Comparison of ENCODE assay signal across 1 fruit fly cellular context in genomic region chr3R:25482463-25483173, dm6.
TF ChIP-seq lines count a peak whose summit lies in the region.

Gene XNP (minus strand): TSS chr3R:25482834.
Gene CG42488 (plus strand): TSS chr3R:25483098.
Gene CG5116 (plus strand): TSS chr3R:25483098.

TF ChIP-seq in whole organism, embryonic, 481 proteins besides CTCF, POLR2A, EP300 and RAD21 (continued from another document and continues in another):
- 0 out of 2 replicates have a peak, but pooled peaks have one; percentile 16 for TF ChIP-seq esg (GFP tag; conservative IDR thresholded peaks at IDR 0.05; lab: Robert Waterston, UW)
- no peak for TF ChIP-seq corto (GFP tag; optimal IDR thresholded peaks at IDR 0.05; lab: Kevin White, UChicago)
- no peak for TF ChIP-seq Lhr (GFP tag; optimal IDR thresholded peaks at IDR 0.05; lab: Kevin White, UChicago)
- no peak for TF ChIP-seq dimm (GFP tag; IDR thresholded peaks at IDR 0.05; lab: Robert Waterston, UW)
- no peak for TF ChIP-seq aop (GFP tag; IDR thresholded peaks at IDR 0.05; lab: Robert Waterston, UW)
- TF ChIP-seq CG13296 (GFP tag; optimal IDR thresholded peaks at IDR 0.05; lab: Kevin White, UChicago): peak; percentile 30
- peak; percentile 37; the same call in 1 of the 2 replicates for TF ChIP-seq CG11247 (GFP tag; IDR thresholded peaks at IDR 0.05; lab: Robert Waterston, UW)
- TF ChIP-seq rib (GFP tag; IDR thresholded peaks at IDR 0.05; lab: Robert Waterston, UW): peak; percentile 66; the same call in 1 of the 2 replicates
- no peak for TF ChIP-seq crc (GFP tag; optimal IDR thresholded peaks at IDR 0.05; lab: Kevin White, UChicago)
- TF ChIP-seq Pdp1 (GFP tag; optimal IDR thresholded peaks at IDR 0.05; lab: Kevin White, UChicago): peak in 1 of 2 experiments; percentile 43
- peak; percentile 44 for TF ChIP-seq CG10654 (GFP tag; optimal IDR thresholded peaks at IDR 0.05; lab: Kevin White, UChicago)
- no peak for TF ChIP-seq Blimp-1 (GFP tag; optimal IDR thresholded peaks at IDR 0.05; lab: Kevin White, UChicago)
- TF ChIP-seq peb (GFP tag; IDR thresholded peaks at IDR 0.05; lab: Robert Waterston, UW): no peak
- TF ChIP-seq tio (GFP tag; optimal IDR thresholded peaks at IDR 0.05; lab: Kevin White, UChicago): no peak
- no peak for TF ChIP-seq sd (tag; optimal IDR thresholded peaks at IDR 0.05; lab: Kevin White, UChicago)
- peak; percentile 81 for TF ChIP-seq CG14710 (tag; optimal IDR thresholded peaks at IDR 0.05; lab: Kevin White, UChicago)
- peak; percentile 100 for TF ChIP-seq Dll (GFP tag; IDR thresholded peaks at IDR 0.05; lab: Robert Waterston, UW; ENCODE audit: partially characterized antibody)
- peak; percentile 88 for TF ChIP-seq YL-1 (GFP tag; optimal IDR thresholded peaks at IDR 0.05; lab: Kevin White, UChicago)
- TF ChIP-seq CG12659 (GFP tag; optimal IDR thresholded peaks at IDR 0.05; lab: Kevin White, UChicago): peak; percentile 79
- TF ChIP-seq schlank (tag; optimal IDR thresholded peaks at IDR 0.05; lab: Kevin White, UChicago): no peak
- TF ChIP-seq onecut (GFP tag; IDR thresholded peaks at IDR 0.05; lab: Robert Waterston, UW): no peak
- TF ChIP-seq Hr78 (GFP tag; optimal IDR thresholded peaks at IDR 0.05; lab: Kevin White, UChicago): no peak
- no peak for TF ChIP-seq CG18599 (GFP tag; optimal IDR thresholded peaks at IDR 0.05; lab: Kevin White, UChicago)
- TF ChIP-seq so (GFP tag; IDR thresholded peaks at IDR 0.05; lab: Robert Waterston, UW): no peak
- no peak for TF ChIP-seq CG4707 (GFP tag; optimal IDR thresholded peaks at IDR 0.05; lab: Kevin White, UChicago)
- no peak for TF ChIP-seq maf-S (GFP tag; optimal IDR thresholded peaks at IDR 0.05; lab: Kevin White, UChicago)
- peak; percentile 40; the same call in 1 of the 3 replicates for TF ChIP-seq Aef1 (GFP tag; IDR thresholded peaks at IDR 0.05; lab: Robert Waterston, UW)
- TF ChIP-seq vfl (GFP tag; optimal IDR thresholded peaks at IDR 0.05; lab: Kevin White, UChicago): peak; percentile 47
- TF ChIP-seq Atf-2 (GFP tag; optimal IDR thresholded peaks at IDR 0.05; lab: Kevin White, UChicago): no peak
- peak; percentile 76 for TF ChIP-seq lilli (GFP tag; optimal IDR thresholded peaks at IDR 0.05; lab: Kevin White, UChicago)
- peak; percentile 9 for TF ChIP-seq CG4820 (GFP tag; optimal IDR thresholded peaks at IDR 0.05; lab: Kevin White, UChicago)
- no peak for TF ChIP-seq CG8359 (GFP tag; optimal IDR thresholded peaks at IDR 0.05; lab: Kevin White, UChicago; ENCODE audit: borderline replicate concordance)
- no peak for TF ChIP-seq ATbp (GFP tag; optimal IDR thresholded peaks at IDR 0.05; lab: Kevin White, UChicago)
- peak; percentile 27 to 88 for TF ChIP-seq bsh (GFP tag; optimal IDR thresholded peaks at IDR 0.05; lab: Kevin White, UChicago)
- TF ChIP-seq Trl (optimal IDR thresholded peaks at IDR 0.05; lab: Kevin White, UChicago): peak in 1 of 2 experiments; percentile 54
- TF ChIP-seq Trl (GFP tag; optimal IDR thresholded peaks at IDR 0.05; lab: Kevin White, UChicago): no peak
- peak; percentile 72 for TF ChIP-seq CG10543 (GFP tag; optimal IDR thresholded peaks at IDR 0.05; lab: Kevin White, UChicago)
- TF ChIP-seq Meics (GFP tag; optimal IDR thresholded peaks at IDR 0.05; lab: Kevin White, UChicago): peak; percentile 46
- peak; percentile 61 for TF ChIP-seq Nf-YB (GFP tag; optimal IDR thresholded peaks at IDR 0.05; lab: Kevin White, UChicago)
- no peak for TF ChIP-seq gem (tag; optimal IDR thresholded peaks at IDR 0.05; lab: Kevin White, UChicago)
- no peak for TF ChIP-seq NK7.1 (GFP tag; optimal IDR thresholded peaks at IDR 0.05; lab: Kevin White, UChicago)
- TF ChIP-seq cas (GFP tag; IDR thresholded peaks at IDR 0.05; lab: Robert Waterston, UW): no peak
- TF ChIP-seq CG15269 (tag; optimal IDR thresholded peaks at IDR 0.05; lab: Kevin White, UChicago): no peak
- no peak for TF ChIP-seq ttk (GFP tag; IDR thresholded peaks at IDR 0.05; lab: Robert Waterston, UW)
- TF ChIP-seq Opbp (GFP tag; IDR thresholded peaks at IDR 0.05; lab: Robert Waterston, UW; ENCODE audit: partially characterized antibody): peak; percentile 97
- no peak for TF ChIP-seq Stat92E (GFP tag; optimal IDR thresholded peaks at IDR 0.05; lab: Kevin White, UChicago)
- no peak for TF ChIP-seq lov (optimal IDR thresholded peaks at IDR 0.05; lab: Kevin White, UChicago)
- no peak for TF ChIP-seq lov (GFP tag; IDR thresholded peaks at IDR 0.05; lab: Robert Waterston, UW)
- TF ChIP-seq en (GFP tag; optimal IDR thresholded peaks at IDR 0.05; lab: Kevin White, UChicago): no peak
- TF ChIP-seq tgo (GFP tag; IDR thresholded peaks at IDR 0.05; lab: Robert Waterston, UW): peak; percentile 32; the same call in 1 of the 3 replicates
- no peak for TF ChIP-seq CG15073 (GFP tag; optimal IDR thresholded peaks at IDR 0.05; lab: Kevin White, UChicago)
- TF ChIP-seq amos (GFP tag; IDR thresholded peaks at IDR 0.05; lab: Robert Waterston, UW; ENCODE audit: partially characterized antibody): peak; percentile 97
- peak; percentile 69 for TF ChIP-seq al (GFP tag; IDR thresholded peaks at IDR 0.05; lab: Robert Waterston, UW)
- TF ChIP-seq CG13775 (GFP tag; optimal IDR thresholded peaks at IDR 0.05; lab: Kevin White, UChicago): peak; percentile 70
- TF ChIP-seq CG17802 (tag; optimal IDR thresholded peaks at IDR 0.05; lab: Kevin White, UChicago): no peak
- peak; percentile 70 for TF ChIP-seq B-H2 (GFP tag; optimal IDR thresholded peaks at IDR 0.05; lab: Kevin White, UChicago)
- TF ChIP-seq CG7987 (GFP tag; optimal IDR thresholded peaks at IDR 0.05; lab: Kevin White, UChicago): no peak
- no peak for TF ChIP-seq ranshi (GFP tag; IDR thresholded peaks at IDR 0.05; lab: Robert Waterston, UW)
- TF ChIP-seq CG11398 (GFP tag; optimal IDR thresholded peaks at IDR 0.05; lab: Kevin White, UChicago): no peak
- TF ChIP-seq jumu (GFP tag; optimal IDR thresholded peaks at IDR 0.05; lab: Kevin White, UChicago): peak; percentile 5
- TF ChIP-seq crol (GFP tag; IDR thresholded peaks at IDR 0.05; lab: Robert Waterston, UW): no peak
- TF ChIP-seq sim (GFP tag; IDR thresholded peaks at IDR 0.05; lab: Robert Waterston, UW): no peak
- TF ChIP-seq Drgx (GFP tag; IDR thresholded peaks at IDR 0.05; lab: Robert Waterston, UW): peak; percentile 59
- no peak for TF ChIP-seq Usf (GFP tag; optimal IDR thresholded peaks at IDR 0.05; lab: Kevin White, UChicago)
- peak; percentile 75 for TF ChIP-seq CG15514 (GFP tag; optimal IDR thresholded peaks at IDR 0.05; lab: Kevin White, UChicago)
- peak; percentile 14 for TF ChIP-seq zf30C (GFP tag; optimal IDR thresholded peaks at IDR 0.05; lab: Kevin White, UChicago)
- peak; percentile 56 for TF ChIP-seq zfh2 (GFP tag; optimal IDR thresholded peaks at IDR 0.05; lab: Kevin White, UChicago)
- peak; percentile 60 for TF ChIP-seq CG4424 (GFP tag; optimal IDR thresholded peaks at IDR 0.05; lab: Kevin White, UChicago)
- peak; percentile 65 for TF ChIP-seq CHES-1-like (GFP tag; optimal IDR thresholded peaks at IDR 0.05; lab: Kevin White, UChicago)
- TF ChIP-seq Mes4 (GFP tag; optimal IDR thresholded peaks at IDR 0.05; lab: Kevin White, UChicago): no peak
- TF ChIP-seq Mad (GFP tag; optimal IDR thresholded peaks at IDR 0.05; lab: Kevin White, UChicago): peak; percentile 39
- peak; percentile 79 to 97 for TF ChIP-seq crp (GFP tag; optimal IDR thresholded peaks at IDR 0.05; lab: Kevin White, UChicago)
- TF ChIP-seq cato (GFP tag; optimal IDR thresholded peaks at IDR 0.05; lab: Kevin White, UChicago; ENCODE audit: borderline replicate concordance): no peak
- TF ChIP-seq jigr1 (GFP tag; IDR thresholded peaks at IDR 0.05; lab: Robert Waterston, UW): no peak
- no peak for TF ChIP-seq E2f1 (GFP tag; IDR thresholded peaks at IDR 0.05; lab: Robert Waterston, UW)
- no peak for TF ChIP-seq CG2202 (tag; optimal IDR thresholded peaks at IDR 0.05; lab: Kevin White, UChicago)
- TF ChIP-seq Nf-YA (GFP tag; IDR thresholded peaks at IDR 0.05; lab: Robert Waterston, UW): no peak
- no peak for TF ChIP-seq sr (GFP tag; IDR thresholded peaks at IDR 0.05; lab: Robert Waterston, UW)
- no peak for TF ChIP-seq CG12236 (GFP tag; optimal IDR thresholded peaks at IDR 0.05; lab: Kevin White, UChicago)
- TF ChIP-seq Spps (tag; optimal IDR thresholded peaks at IDR 0.05; lab: Kevin White, UChicago): no peak
- peak; percentile 40; the same call in 1 of the 2 replicates for TF ChIP-seq Xrp1 (GFP tag; IDR thresholded peaks at IDR 0.05; lab: Robert Waterston, UW)
- no peak for TF ChIP-seq cad (GFP tag; optimal IDR thresholded peaks at IDR 0.05; lab: Kevin White, UChicago)
- TF ChIP-seq CG33557 (GFP tag; optimal IDR thresholded peaks at IDR 0.05; lab: Kevin White, UChicago): peak; percentile 55
- TF ChIP-seq HLHmδ (GFP tag; optimal IDR thresholded peaks at IDR 0.05; lab: Kevin White, UChicago): no peak
- peak; percentile 43 for TF ChIP-seq CG7372 (GFP tag; IDR thresholded peaks at IDR 0.05; lab: Robert Waterston, UW)
- TF ChIP-seq CG10979 (tag; optimal IDR thresholded peaks at IDR 0.05; lab: Kevin White, UChicago): peak; percentile 41
- no peak for TF ChIP-seq Gsc (GFP tag; IDR thresholded peaks at IDR 0.05; lab: Robert Waterston, UW)
- peak; percentile 82 for TF ChIP-seq slbo (GFP tag; IDR thresholded peaks at IDR 0.05; lab: Robert Waterston, UW)
- no peak for TF ChIP-seq CG31441 (GFP tag; IDR thresholded peaks at IDR 0.05; lab: Robert Waterston, UW)
- no peak for TF ChIP-seq CG7839 (tag; optimal IDR thresholded peaks at IDR 0.05; lab: Kevin White, UChicago)
- no peak for TF ChIP-seq pnt (GFP tag; optimal IDR thresholded peaks at IDR 0.05; lab: Kevin White, UChicago)
- no peak for TF ChIP-seq H2.0 (GFP tag; IDR thresholded peaks at IDR 0.05; lab: Robert Waterston, UW)
- TF ChIP-seq HLH3B (GFP tag; IDR thresholded peaks at IDR 0.05; lab: Robert Waterston, UW): peak; percentile 27; the same call in 1 of the 2 replicates
- no peak for TF ChIP-seq fd102C (GFP tag; optimal IDR thresholded peaks at IDR 0.05; lab: Kevin White, UChicago)
- no peak for TF ChIP-seq gfzf (GFP tag; optimal IDR thresholded peaks at IDR 0.05; lab: Kevin White, UChicago)
- no peak; the same call in 2 of the 3 replicates for TF ChIP-seq CG34422 (GFP tag; IDR thresholded peaks at IDR 0.05; lab: Robert Waterston, UW)
- TF ChIP-seq Optix (GFP tag; IDR thresholded peaks at IDR 0.05; lab: Robert Waterston, UW): no peak
- no peak for TF ChIP-seq cg (GFP tag; optimal IDR thresholded peaks at IDR 0.05; lab: Kevin White, UChicago)
- no peak for TF ChIP-seq MTF-1 (GFP tag; optimal IDR thresholded peaks at IDR 0.05; lab: Kevin White, UChicago; ENCODE audit: borderline replicate concordance)
- TF ChIP-seq btn (GFP tag; optimal IDR thresholded peaks at IDR 0.05; lab: Kevin White, UChicago): no peak
- TF ChIP-seq BEAF-32 (GFP tag; optimal IDR thresholded peaks at IDR 0.05; lab: Kevin White, UChicago): peak; percentile 99
- TF ChIP-seq CG31388 (GFP tag; optimal IDR thresholded peaks at IDR 0.05; lab: Kevin White, UChicago): no peak
- TF ChIP-seq p53 (GFP tag; optimal IDR thresholded peaks at IDR 0.05; lab: Kevin White, UChicago): no peak
- TF ChIP-seq tin (GFP tag; optimal IDR thresholded peaks at IDR 0.05; lab: Kevin White, UChicago): peak; percentile 36
- peak; percentile 72 for TF ChIP-seq Rfx (GFP tag; IDR thresholded peaks at IDR 0.05; lab: Robert Waterston, UW)
- no peak for TF ChIP-seq CG15011 (GFP tag; optimal IDR thresholded peaks at IDR 0.05; lab: Kevin White, UChicago)
- peak; percentile 100 for TF ChIP-seq Doc3 (GFP tag; IDR thresholded peaks at IDR 0.05; lab: Robert Waterston, UW; ENCODE audit: partially characterized antibody)
- TF ChIP-seq MBD-R2 (GFP tag; IDR thresholded peaks at IDR 0.05; lab: Robert Waterston, UW): peak; percentile 82
- no peak for TF ChIP-seq CG17612 (GFP tag; IDR thresholded peaks at IDR 0.05; lab: Robert Waterston, UW)
- TF ChIP-seq CG3847 (GFP tag; IDR thresholded peaks at IDR 0.05; lab: Robert Waterston, UW): peak; percentile 83
- 0 out of 2 replicates have a peak, but pooled peaks have one; percentile 6 for TF ChIP-seq seq (GFP tag; IDR thresholded peaks at IDR 0.05; lab: Robert Waterston, UW)
- TF ChIP-seq kah (GFP tag; optimal IDR thresholded peaks at IDR 0.05; lab: Kevin White, UChicago): no peak
- TF ChIP-seq Lim3 (GFP tag; IDR thresholded peaks at IDR 0.05; lab: Robert Waterston, UW): no peak
- TF ChIP-seq CG14965 (GFP tag; optimal IDR thresholded peaks at IDR 0.05; lab: Kevin White, UChicago; ENCODE audit: borderline replicate concordance): no peak
- TF ChIP-seq phol (tag; optimal IDR thresholded peaks at IDR 0.05; lab: Kevin White, UChicago): peak; percentile 74
- TF ChIP-seq BtbVII (GFP tag; optimal IDR thresholded peaks at IDR 0.05; lab: Kevin White, UChicago): peak; percentile 3
- TF ChIP-seq ftz-f1 (GFP tag; optimal IDR thresholded peaks at IDR 0.05; lab: Kevin White, UChicago): peak; percentile 23
- TF ChIP-seq CG17912 (GFP tag; optimal IDR thresholded peaks at IDR 0.05; lab: Kevin White, UChicago): no peak
- peak; percentile 31 for TF ChIP-seq caup (GFP tag; optimal IDR thresholded peaks at IDR 0.05; lab: Kevin White, UChicago; ENCODE audit: severe bottlenecking)
- no peak for TF ChIP-seq CG8478 (optimal IDR thresholded peaks at IDR 0.05; lab: Kevin White, UChicago)
- no peak for TF ChIP-seq CG10147 (GFP tag; optimal IDR thresholded peaks at IDR 0.05; lab: Kevin White, UChicago)
- no peak for TF ChIP-seq ash1 (GFP tag; optimal IDR thresholded peaks at IDR 0.05; lab: Kevin White, UChicago)
- TF ChIP-seq CoRest (tag; optimal IDR thresholded peaks at IDR 0.05; lab: Kevin White, UChicago): peak; percentile 70
- no peak for TF ChIP-seq CG31224 (GFP tag; IDR thresholded peaks at IDR 0.05; lab: Robert Waterston, UW)
- peak in 1 of 2 experiments; percentile 58 for TF ChIP-seq Hr51 (GFP tag; optimal IDR thresholded peaks at IDR 0.05; lab: Kevin White, UChicago)
- no peak for TF ChIP-seq HHEX (GFP tag; optimal IDR thresholded peaks at IDR 0.05; lab: Kevin White, UChicago)
- TF ChIP-seq CG7786 (GFP tag; optimal IDR thresholded peaks at IDR 0.05; lab: Kevin White, UChicago): peak; percentile 29
- TF ChIP-seq CG9437 (GFP tag; optimal IDR thresholded peaks at IDR 0.05; lab: Kevin White, UChicago): peak; percentile 57
- TF ChIP-seq stwl (tag; optimal IDR thresholded peaks at IDR 0.05; lab: Kevin White, UChicago): peak; percentile 74
- no peak for TF ChIP-seq fd3F (GFP tag; optimal IDR thresholded peaks at IDR 0.05; lab: Kevin White, UChicago)
- no peak for TF ChIP-seq h (optimal IDR thresholded peaks at IDR 0.05; lab: Kevin White, UChicago)
- TF ChIP-seq CG1647 (GFP tag; optimal IDR thresholded peaks at IDR 0.05; lab: Kevin White, UChicago): no peak
- TF ChIP-seq CG2120 (GFP tag; optimal IDR thresholded peaks at IDR 0.05; lab: Kevin White, UChicago): peak; percentile 64
